Worm (Caenorhabditis elegans): ENCODE measurements around the gene F31D5.1.

Gene F31D5.1

DNA sequence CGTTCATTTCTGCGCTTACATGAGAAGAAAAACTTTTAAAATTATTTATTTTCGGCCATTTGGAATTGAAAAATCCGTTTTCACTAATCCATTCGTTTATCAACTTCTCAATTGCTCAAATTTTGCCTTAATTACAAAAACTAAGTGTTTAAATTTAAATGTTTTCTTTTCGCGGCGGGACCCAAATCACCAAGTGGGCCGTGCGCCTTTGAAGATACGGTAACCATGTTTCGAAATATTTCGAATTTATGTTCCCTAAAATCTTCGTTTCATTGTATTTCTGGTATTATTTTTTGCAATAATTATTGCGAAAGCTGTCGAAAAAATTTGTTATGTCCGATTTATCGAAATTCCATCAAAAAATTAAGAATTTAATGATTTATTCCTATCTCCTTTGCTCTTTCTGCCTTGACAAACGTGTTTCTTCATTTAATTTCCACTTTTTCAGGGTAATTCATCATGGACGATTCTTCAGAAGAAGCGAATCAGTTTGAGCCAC, 7.5 kb downstream of the F31D5.1 start, which contains the start of gene C16A11.4:
Gene C16A11.4 (plus strand): TSS at position 449 of the 499 bp plus-strand sequence.
- no peak for TF ChIP-seq unc-62 (GFP tag; optimal IDR thresholded peaks at IDR 0.05)

DNA sequence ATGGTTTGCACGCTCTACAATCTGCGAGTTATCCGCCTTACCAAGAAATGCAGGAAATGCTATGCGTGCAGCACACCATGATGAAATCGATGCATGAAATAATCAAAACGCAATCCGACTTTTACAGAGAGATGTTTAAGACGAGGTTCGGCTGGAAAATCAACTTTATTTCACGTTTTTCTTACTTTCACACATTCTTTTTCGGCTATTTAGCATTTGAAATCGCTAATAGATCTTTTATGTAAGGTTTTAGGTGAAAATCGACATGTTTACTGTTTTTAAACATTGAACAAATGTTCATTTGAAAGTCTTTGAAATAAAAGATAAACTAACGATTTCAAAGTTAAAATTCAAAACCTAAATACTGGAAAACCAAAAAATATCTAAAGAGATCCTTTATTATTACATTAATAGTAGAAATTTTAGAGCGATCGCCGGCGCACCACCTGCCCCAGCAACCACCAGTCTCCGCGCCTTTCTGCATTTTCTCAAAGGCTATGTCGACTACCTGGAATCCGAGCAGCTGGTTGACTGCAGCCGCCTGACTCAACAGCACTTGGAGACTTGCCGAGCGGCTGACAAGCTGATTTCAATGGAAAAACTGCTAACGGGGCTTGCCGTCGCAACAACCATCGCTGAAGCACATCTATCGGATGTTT, 9.1 kb downstream of the F31D5.1 start:
- TF ChIP-seq unc-62 (GFP tag; optimal IDR thresholded peaks at IDR 0.05): no peak

DNA sequence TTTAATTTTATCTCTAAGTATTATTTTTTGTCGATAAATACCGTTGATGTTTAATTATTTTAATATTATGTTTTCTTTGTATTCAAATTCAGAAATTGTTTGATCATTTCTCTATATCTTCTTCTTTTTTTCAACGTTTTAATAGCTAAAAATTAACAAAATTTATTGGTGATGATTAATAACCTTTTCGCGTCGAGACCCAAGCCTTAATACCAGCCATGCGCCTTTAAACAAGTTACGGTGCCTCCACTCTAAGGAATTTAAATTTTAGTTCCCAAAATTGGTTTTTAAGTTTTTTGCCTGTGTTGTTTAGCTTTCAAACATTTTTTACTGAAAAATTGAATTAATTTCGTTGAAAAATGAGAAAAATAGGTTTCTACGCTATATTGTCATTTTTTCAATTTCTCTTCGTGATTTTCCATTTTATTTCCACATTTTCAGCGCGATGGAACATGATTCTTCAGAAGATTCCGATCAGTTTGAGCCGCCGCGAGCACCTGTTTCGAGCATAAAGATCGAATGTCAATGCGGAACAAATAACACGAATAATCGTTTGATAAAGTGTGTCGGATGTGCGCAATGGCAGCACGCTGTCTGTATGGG, 10.0 kb downstream of the F31D5.1 start, which contains the start of gene C16A11.3:
Gene C16A11.3 (plus strand): TSS at position 440 of the 603 bp plus-strand sequence.
- TF ChIP-seq unc-62 (GFP tag; optimal IDR thresholded peaks at IDR 0.05): no peak

- TF ChIP-seq unc-62 (GFP tag; optimal IDR thresholded peaks at IDR 0.05): no peak
Measured at ce11 chrII:4230816-4231435, 11.8 kb downstream of the F31D5.1 start, which contains the start of gene C16A11.10. Gene C16A11.10, plus strand, starts transcription at chrII:4231385.

ce11 chrII:4235959-4236358, 16.8 kb downstream of the F31D5.1 start, which contains the start of gene fbxc-43:
Gene fbxc-43, minus strand, starts transcription at chrII:4235996.
- no peak for TF ChIP-seq unc-62 (GFP tag; optimal IDR thresholded peaks at IDR 0.05)

DNA sequence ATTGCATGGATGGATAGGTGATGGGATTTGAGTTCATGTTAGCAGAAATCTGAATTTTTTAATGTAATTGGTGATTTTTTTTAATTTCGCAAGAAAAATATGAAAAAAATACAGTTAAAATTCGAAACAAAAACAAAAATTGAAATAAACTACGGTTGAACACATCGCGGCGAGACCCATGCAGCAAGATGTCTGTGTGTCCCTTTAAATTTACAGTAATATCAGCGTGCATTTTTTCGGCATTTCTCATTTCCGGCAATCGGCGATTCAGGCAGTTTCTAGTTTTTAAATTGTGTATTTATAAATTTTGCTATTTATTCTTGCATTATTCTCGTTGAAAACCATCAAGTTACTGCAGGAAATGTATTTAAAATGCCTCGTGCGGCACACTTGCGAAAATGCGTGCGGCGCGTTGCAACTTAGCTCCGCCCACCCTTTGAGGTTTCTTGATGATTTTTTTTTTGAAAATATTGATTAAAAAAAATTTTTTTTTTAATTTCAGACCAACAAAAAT, 18.6 kb downstream of the F31D5.1 start, which contains the start of the genes fbxc-44 and C16A11.2:
Gene fbxc-44 (minus strand): TSS at position 51 of the 514 bp plus-strand sequence.
Gene C16A11.2 (plus strand): TSS at position 503 of the 514 bp plus-strand sequence.
- TF ChIP-seq unc-62 (GFP tag; optimal IDR thresholded peaks at IDR 0.05): no peak

DNA sequence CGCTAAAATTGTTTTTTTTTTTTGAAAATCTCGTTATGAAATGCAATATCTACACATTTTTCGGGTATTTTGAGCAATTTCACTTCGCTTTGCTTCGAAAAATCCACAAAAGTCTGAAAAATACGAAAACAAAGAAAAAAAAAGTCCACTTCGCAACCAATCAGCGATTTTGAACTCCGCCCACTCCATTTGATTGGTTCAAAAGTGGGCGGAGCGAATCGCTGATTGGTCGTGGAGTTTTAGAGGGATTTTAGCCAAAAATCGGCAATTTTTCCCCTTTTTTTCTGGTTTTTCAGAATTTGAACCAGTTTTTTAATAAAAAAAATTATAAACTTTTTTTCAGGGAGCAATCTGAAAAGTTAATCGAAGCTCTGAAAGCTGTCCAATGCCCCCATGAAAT, 19.8 kb downstream of the F31D5.1 start:
- no peak for TF ChIP-seq unc-62 (GFP tag; optimal IDR thresholded peaks at IDR 0.05)

DNA sequence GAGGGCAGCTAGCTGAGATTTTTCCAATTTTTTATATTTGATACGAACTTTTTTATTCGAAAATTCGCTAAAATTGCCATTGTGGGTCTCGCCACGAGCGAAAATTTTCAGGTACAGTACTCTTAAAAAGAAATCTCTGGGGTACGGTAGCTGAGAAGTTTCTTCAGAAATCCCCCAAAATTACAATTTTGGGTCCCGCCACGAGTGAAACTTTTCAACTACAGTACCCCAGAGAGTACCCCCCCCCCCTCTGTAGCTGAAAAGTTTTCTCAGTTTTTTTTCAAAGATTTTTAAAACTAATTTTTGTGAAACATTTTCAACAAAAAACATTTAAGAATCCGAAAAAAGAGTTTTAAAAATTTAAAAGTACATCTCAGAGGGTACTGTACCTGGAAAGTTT, 25.8 kb downstream of the F31D5.1 start:
- no peak for TF ChIP-seq unc-62 (GFP tag; optimal IDR thresholded peaks at IDR 0.05)

DNA sequence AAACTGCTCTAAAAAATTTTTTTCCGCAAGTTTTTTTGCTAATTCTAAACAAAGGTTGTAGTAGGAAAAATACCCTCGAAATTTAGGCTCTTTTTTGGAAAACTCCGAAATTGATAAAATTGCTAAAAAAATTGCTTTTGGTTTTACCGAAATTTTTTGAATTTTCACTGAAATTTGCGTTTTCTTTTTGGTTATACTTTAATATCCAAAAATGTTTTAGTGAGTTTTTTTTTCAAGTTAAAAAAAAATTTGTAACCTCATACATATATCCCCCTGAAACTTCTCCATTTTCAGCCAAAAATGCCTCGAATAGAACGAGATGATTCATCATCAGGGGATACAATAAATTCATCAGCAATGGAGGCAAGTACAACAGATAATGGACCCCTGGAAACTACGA, 27.7 kb downstream of the F31D5.1 start, which contains the start of gene gpa-11:
Gene gpa-11 (plus strand): TSS at position 301 of the 400 bp plus-strand sequence.
- no peak for TF ChIP-seq unc-62 (GFP tag; optimal IDR thresholded peaks at IDR 0.05)

DNA sequence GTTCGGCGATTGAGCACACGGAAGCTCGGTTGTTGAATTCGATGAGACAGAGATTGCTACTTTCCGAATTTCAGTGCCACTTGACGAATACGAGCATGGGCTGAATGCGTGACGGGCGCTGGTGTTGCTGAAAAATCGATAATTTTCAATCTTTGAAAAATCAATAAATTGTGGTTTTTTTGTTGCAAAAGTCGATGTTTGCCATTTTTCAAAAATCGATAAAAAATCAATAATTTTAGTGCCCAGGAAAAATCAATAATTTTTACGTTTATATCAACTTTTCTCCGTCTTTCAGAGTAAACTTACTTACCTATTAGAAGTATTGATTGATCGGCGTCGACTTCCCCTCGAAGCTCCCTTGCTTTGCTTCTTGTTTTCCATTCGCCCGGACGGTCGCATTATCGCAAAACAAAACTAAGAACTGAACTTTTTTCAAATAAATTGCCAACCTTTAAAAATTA, 37.4 kb downstream of the F31D5.1 start, which contains the start of gene C16A11.7:
Gene C16A11.7 (minus strand): TSS at position 411 of the 461 bp plus-strand sequence.
- no peak for TF ChIP-seq unc-62 (GFP tag; optimal IDR thresholded peaks at IDR 0.05)

- no peak for TF ChIP-seq unc-62 (GFP tag; optimal IDR thresholded peaks at IDR 0.05)
Measured at ce11 chrII:4258683-4259082, 39.5 kb downstream of the F31D5.1 start, which contains the start of gene clec-135. Gene clec-135, minus strand, starts transcription at chrII:4258783.

- TF ChIP-seq unc-62 (GFP tag; optimal IDR thresholded peaks at IDR 0.05): no peak
Measured at ce11 chrII:4267711-4268110, 48.5 kb downstream of the F31D5.1 start.
